Fruit fly (Drosophila melanogaster): ENCODE results near the gene Ref1.

Ref1 gene

DNA sequence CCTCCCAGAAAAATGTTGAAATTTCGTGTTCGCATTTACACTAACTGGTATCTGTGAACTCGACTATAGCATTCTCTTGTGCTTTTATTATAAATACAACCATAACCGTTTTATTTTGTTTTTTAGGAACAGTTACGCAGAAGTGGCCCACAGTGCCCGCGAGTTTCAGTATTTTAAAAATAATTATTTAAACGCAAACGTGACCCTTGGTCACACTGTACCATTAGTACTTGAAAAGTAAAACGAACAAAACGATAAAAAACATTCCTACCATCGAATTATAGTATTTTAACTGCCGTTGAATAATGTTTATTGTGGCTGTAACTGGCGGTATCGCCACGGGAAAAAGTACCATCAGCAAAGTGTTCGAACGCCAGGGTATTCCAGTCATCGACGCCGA is 1.8 kb upstream of the Ref1 start, which contains the start of gene Dpck (continued):
- no peak for TF ChIP-seq CG3163 (GFP tag; optimal IDR thresholded peaks at IDR 0.05)
- TF ChIP-seq vvl (GFP tag; IDR thresholded peaks at IDR 0.05): 0 out of 2 replicates have a peak, but pooled peaks have one; percentile 37
- no peak for TF ChIP-seq CG11560 (tag; IDR thresholded peaks at IDR 0.05)
- no peak for TF ChIP-seq CG11695 (GFP tag; IDR thresholded peaks at IDR 0.05)
- TF ChIP-seq tup (GFP tag; optimal IDR thresholded peaks at IDR 0.05): no peak
- TF ChIP-seq Dek (tag; optimal IDR thresholded peaks at IDR 0.05): no peak
- no peak for TF ChIP-seq fd96Cb (tag; optimal IDR thresholded peaks at IDR 0.05)
- no peak for TF ChIP-seq bowl (GFP tag; IDR thresholded peaks at IDR 0.05)
- TF ChIP-seq CG30020 (tag; optimal IDR thresholded peaks at IDR 0.05): peak; percentile 92
- TF ChIP-seq btn (GFP tag; optimal IDR thresholded peaks at IDR 0.05): no peak
- no peak for TF ChIP-seq Ssrp (tag; optimal IDR thresholded peaks at IDR 0.05)
- no peak for TF ChIP-seq dmrt99B (tag; optimal IDR thresholded peaks at IDR 0.05)
- TF ChIP-seq inv (GFP tag; IDR thresholded peaks at IDR 0.05; ENCODE audit: partially characterized antibody): no peak
- TF ChIP-seq Trl (optimal IDR thresholded peaks at IDR 0.05): no peak
- TF ChIP-seq Trl (GFP tag; optimal IDR thresholded peaks at IDR 0.05): no peak
- TF ChIP-seq her (GFP tag; optimal IDR thresholded peaks at IDR 0.05): no peak
- TF ChIP-seq CG15073 (GFP tag; optimal IDR thresholded peaks at IDR 0.05): no peak
- no peak for TF ChIP-seq knrl (GFP tag; IDR thresholded peaks at IDR 0.05; ENCODE audit: partially characterized antibody)
- no peak for TF ChIP-seq fd64A (GFP tag; optimal IDR thresholded peaks at IDR 0.05)
- no peak for TF ChIP-seq CG16815 (GFP tag; optimal IDR thresholded peaks at IDR 0.05)
- peak; percentile 86 for TF ChIP-seq CG11723 (GFP tag; optimal IDR thresholded peaks at IDR 0.05)
- 0 out of 3 replicates have a peak, but pooled peaks have one; percentile 30 for TF ChIP-seq CG17361 (GFP tag; IDR thresholded peaks at IDR 0.05)
- no peak for TF ChIP-seq CG8089 (GFP tag; optimal IDR thresholded peaks at IDR 0.05)
- no peak for TF ChIP-seq CHES-1-like (GFP tag; optimal IDR thresholded peaks at IDR 0.05)
- no peak for TF ChIP-seq mam (GFP tag; optimal IDR thresholded peaks at IDR 0.05)
- 0 out of 2 replicates have a peak, but pooled peaks have one; percentile 13 for TF ChIP-seq onecut (GFP tag; IDR thresholded peaks at IDR 0.05)
- TF ChIP-seq Blimp-1 (GFP tag; optimal IDR thresholded peaks at IDR 0.05): no peak
- TF ChIP-seq CG2129 (GFP tag; IDR thresholded peaks at IDR 0.05; ENCODE audit: partially characterized antibody): no peak
- TF ChIP-seq CG7271 (tag; optimal IDR thresholded peaks at IDR 0.05): no peak
- TF ChIP-seq ac (GFP tag; optimal IDR thresholded peaks at IDR 0.05): no peak
- TF ChIP-seq CG12744 (GFP tag; optimal IDR thresholded peaks at IDR 0.05): no peak
- TF ChIP-seq CG15011 (GFP tag; optimal IDR thresholded peaks at IDR 0.05): no peak
- no peak for TF ChIP-seq CG7963 (GFP tag; IDR thresholded peaks at IDR 0.05; ENCODE audit: partially characterized antibody)
- TF ChIP-seq tx (GFP tag; optimal IDR thresholded peaks at IDR 0.05): no peak
- TF ChIP-seq caup (GFP tag; optimal IDR thresholded peaks at IDR 0.05; ENCODE audit: severe bottlenecking): peak; percentile 17
- no peak for TF ChIP-seq Hey (tag; optimal IDR thresholded peaks at IDR 0.05)
- TF ChIP-seq gt (GFP tag; IDR thresholded peaks at IDR 0.05): no peak
- TF ChIP-seq CG8281 (tag; optimal IDR thresholded peaks at IDR 0.05): no peak
- no peak for TF ChIP-seq CG7786 (GFP tag; optimal IDR thresholded peaks at IDR 0.05)
- no peak for TF ChIP-seq sima (GFP tag; optimal IDR thresholded peaks at IDR 0.05)
- no peak for TF ChIP-seq mirr (GFP tag; optimal IDR thresholded peaks at IDR 0.05)
- no peak for TF ChIP-seq br (optimal IDR thresholded peaks at IDR 0.05)
- no peak for TF ChIP-seq CG9437 (GFP tag; optimal IDR thresholded peaks at IDR 0.05)
- TF ChIP-seq Adf1 (GFP tag; IDR thresholded peaks at IDR 0.05): no peak
- TF ChIP-seq CG3995 (GFP tag; optimal IDR thresholded peaks at IDR 0.05): no peak
- no peak for TF ChIP-seq tgo (GFP tag; IDR thresholded peaks at IDR 0.05)
- no peak for TF ChIP-seq B-H1 (GFP tag; IDR thresholded peaks at IDR 0.05)
- TF ChIP-seq Hsf (GFP tag; optimal IDR thresholded peaks at IDR 0.05): peak; percentile 25
- peak; percentile 41 for TF ChIP-seq CG33213 (GFP tag; optimal IDR thresholded peaks at IDR 0.05)

All from whole organism, embryonic.